Worm (Caenorhabditis elegans) whole organism, young adult: ENCODE data around the gene moma-1.

ENCODE experiments used
- B0336.3 ChIP-seq: fragments of 200-800 bp; sonication (Bioruptor generic); IDR thresholded peaks from 2 replicates; pipeline ENCODE4 v1.3.6; 2022; ENCODE audit warnings: missing genetic modification characterization, missing compliant biosample characterization
- C17E4.6 ChIP-seq: fragments of 200-800 bp; sonication (Bioruptor generic); IDR thresholded peaks from 2 replicates; pipeline ENCODE4 v1.3.6; 2022; ENCODE audit warnings: missing genetic modification reagents, missing genetic modification characterization, missing compliant biosample characterization
- F10E7.11 ChIP-seq: sonication (generic microtip); optimal IDR thresholded peaks from 2 replicates; lab custom pipeline; 2017; ENCODE audit warnings: mild to moderate bottlenecking, missing genetic modification characterization, moderate library complexity, missing compliant biosample characterization
- F33H1.4 ChIP-seq: fragments of 200-800 bp; sonication (Bioruptor generic); IDR thresholded peaks from 2 replicates; pipeline ENCODE4 v1.3.6; 2022; ENCODE audit warnings: missing genetic modification reagents, missing genetic modification characterization, missing compliant biosample characterization
- F39B2.1 ChIP-seq: fragments of 200-800 bp; sonication (Bioruptor generic); IDR thresholded peaks from 2 replicates; pipeline ENCODE4 v1.3.6; 2022; ENCODE audit warnings: missing genetic modification reagents, missing genetic modification characterization, missing compliant biosample characterization
- F55B11.4 ChIP-seq: sonication (generic microtip); optimal IDR thresholded peaks from 2 replicates; lab custom pipeline; 2016; ENCODE audit warnings: missing compliant biosample characterization, missing genetic modification characterization, borderline replicate concordance; ENCODE audit not compliant: insufficient read depth
- K11D2.4 ChIP-seq: fragments of 200-800 bp; sonication (Bioruptor generic); IDR thresholded peaks from 2 replicates; pipeline ENCODE4 v1.3.6; 2022; ENCODE audit warnings: missing genetic modification reagents, missing genetic modification characterization, missing compliant biosample characterization
- T07F8.4 ChIP-seq: sonication (generic microtip); optimal IDR thresholded peaks from 2 replicates; lab custom pipeline; 2016; ENCODE audit warnings: mild to moderate bottlenecking, missing genetic modification characterization, moderate library complexity, missing compliant biosample characterization
- ZK185.1 ChIP-seq: sonication (generic microtip); optimal IDR thresholded peaks from 2 replicates; lab custom pipeline; 2016; ENCODE audit warnings: mild to moderate bottlenecking, missing genetic modification characterization, missing compliant biosample characterization; ENCODE audit not compliant: poor library complexity, severe bottlenecking
- aptf-2 ChIP-seq: fragments of 200-800 bp; sonication (Bioruptor generic); conservative IDR thresholded peaks from 2 replicates; pipeline ENCODE4 v1.3.6; 2022; ENCODE audit warnings: missing genetic modification reagents, missing genetic modification characterization, missing compliant biosample characterization
- aptf-3 ChIP-seq: fragments of 200-800 bp; sonication (Bioruptor generic); IDR thresholded peaks from 2 replicates; pipeline ENCODE4 v1.3.6; 2022; ENCODE audit warnings: missing genetic modification characterization, missing compliant biosample characterization
- atf-7 ChIP-seq: sonication (generic microtip); optimal IDR thresholded peaks from 2 replicates; lab custom pipeline; 2017; ENCODE audit warnings: mild to moderate bottlenecking, missing genetic modification characterization, missing compliant biosample characterization
- bed-2 ChIP-seq: fragments of 200-800 bp; sonication (Bioruptor generic); IDR thresholded peaks from 2 replicates; pipeline ENCODE4 v1.3.6; 2022; ENCODE audit warnings: missing genetic modification reagents, missing genetic modification characterization, missing compliant biosample characterization
- ccch-3 ChIP-seq: fragments of 200-800 bp; sonication (Bioruptor generic); optimal IDR thresholded peaks from 2 replicates; lab custom pipeline; 2018; ENCODE audit warnings: mild to moderate bottlenecking, missing genetic modification characterization, missing compliant biosample characterization
- cebp-1 ChIP-seq, 2 experiments: fragments of 200-800 bp in 1 of 2; sonication (Bioruptor generic) in 1 of 2; sonication (generic microtip) in 1 of 2; IDR thresholded peaks in 1 of 2; optimal IDR thresholded peaks in 1 of 2; 2 replicates each; pipeline versions ENCODE4 v1.3.6 to Lab custom; 2017 to 2022; ENCODE audit warnings: missing compliant biosample characterization in 2 of 2, missing genetic modification characterization in 2 of 2, mild to moderate bottlenecking in 1 of 2, missing genetic modification reagents in 1 of 2, moderate library complexity in 1 of 2
- ceh-40 ChIP-seq: fragments of 200-800 bp; sonication (Bioruptor generic); IDR thresholded peaks from 2 replicates; pipeline ENCODE4 v1.3.6; 2022; ENCODE audit warnings: missing genetic modification characterization, missing compliant biosample characterization
- ceh-79 ChIP-seq: sonication (generic microtip); optimal IDR thresholded peaks from 2 replicates; lab custom pipeline; 2017; ENCODE audit warnings: mild to moderate bottlenecking, missing genetic modification characterization, missing compliant biosample characterization
- ceh-91 ChIP-seq: fragments of 200-800 bp; sonication (Bioruptor generic); IDR thresholded peaks from 2 replicates; pipeline ENCODE4 v1.3.6; 2022; ENCODE audit warnings: missing genetic modification reagents, missing genetic modification characterization, missing compliant biosample characterization
- dpff-1 ChIP-seq: sonication (generic microtip); optimal IDR thresholded peaks from 2 replicates; lab custom pipeline; 2017; ENCODE audit warnings: mild to moderate bottlenecking, missing genetic modification characterization, missing compliant biosample characterization
- egl-18 ChIP-seq: fragments of 200-800 bp; sonication (Bioruptor generic); IDR thresholded peaks from 2 replicates; pipeline ENCODE4 v1.3.6; 2022; ENCODE audit warnings: missing genetic modification reagents, missing genetic modification characterization, missing compliant biosample characterization
- ekl-4 ChIP-seq: fragments of 200-800 bp; sonication (Bioruptor generic); IDR thresholded peaks from 2 replicates; pipeline ENCODE4 v1.3.6; 2022; ENCODE audit warnings: missing genetic modification reagents, missing genetic modification characterization, missing compliant biosample characterization
- ets-4 ChIP-seq: fragments of 200-800 bp; sonication (Bioruptor generic); optimal IDR thresholded peaks from 2 replicates; lab custom pipeline; 2018; ENCODE audit warnings: mild to moderate bottlenecking, missing genetic modification characterization, missing compliant biosample characterization
- fkh-3 ChIP-seq: sonication (generic microtip); optimal IDR thresholded peaks from 2 replicates; lab custom pipeline; 2016; ENCODE audit warnings: mild to moderate bottlenecking, missing genetic modification characterization, missing compliant biosample characterization
- gei-17 ChIP-seq: fragments of 200-800 bp; sonication (Bioruptor generic); optimal IDR thresholded peaks from 2 replicates; lab custom pipeline; 2018; ENCODE audit warnings: mild to moderate bottlenecking, missing genetic modification characterization, missing compliant biosample characterization
- hlh-12 ChIP-seq: sonication (generic microtip); optimal IDR thresholded peaks from 2 replicates; lab custom pipeline; 2016; ENCODE audit warnings: missing genetic modification characterization, missing compliant biosample characterization
- hsf-1 ChIP-seq: fragments of 200-800 bp; sonication (Bioruptor generic); IDR thresholded peaks from 2 replicates; pipeline ENCODE4 v1.3.6; 2022; ENCODE audit warnings: missing genetic modification reagents, missing genetic modification characterization, missing compliant biosample characterization
- lin-26 ChIP-seq: fragments of 200-800 bp; sonication (Bioruptor generic); IDR thresholded peaks from 2 replicates; pipeline ENCODE4 v1.3.6; 2022; ENCODE audit warnings: missing genetic modification reagents, missing genetic modification characterization, missing compliant biosample characterization
- lin-40 ChIP-seq: sonication (generic microtip); optimal IDR thresholded peaks from 2 replicates; lab custom pipeline; 2016; ENCODE audit warnings: missing genetic modification characterization, mild to moderate bottlenecking, missing compliant biosample characterization, missing genotype, missing genetic modification reagents
- lir-1 ChIP-seq: fragments of 200-800 bp; sonication (Bioruptor generic); conservative IDR thresholded peaks from 2 replicates; pipeline ENCODE4 v1.3.6; 2022; ENCODE audit warnings: missing genetic modification reagents, missing genetic modification characterization, missing compliant biosample characterization
- lsl-1 ChIP-seq: fragments of 200-800 bp; sonication (Bioruptor generic); optimal IDR thresholded peaks from 2 replicates; lab custom pipeline; 2018; ENCODE audit warnings: mild to moderate bottlenecking, missing genetic modification characterization, moderate library complexity, missing compliant biosample characterization
- mcd-1 ChIP-seq: fragments of 200-800 bp; sonication (Bioruptor generic); IDR thresholded peaks from 2 replicates; pipeline ENCODE4 v1.3.6; 2022; ENCODE audit warnings: missing genetic modification reagents, missing genetic modification characterization, missing compliant biosample characterization
- nfya-1 ChIP-seq: sonication (generic microtip); optimal IDR thresholded peaks from 2 replicates; lab custom pipeline; 2017; ENCODE audit warnings: antibody characterized with exemption, missing compliant biosample characterization, missing genetic modification characterization, borderline replicate concordance; ENCODE audit not compliant: insufficient read depth
- nhr-80 ChIP-seq: sonication (generic microtip); optimal IDR thresholded peaks from 2 replicates; lab custom pipeline; 2016; ENCODE audit warnings: missing genetic modification characterization, missing compliant biosample characterization
- rcor-1 ChIP-seq: fragments of 200-800 bp; sonication (Bioruptor generic); IDR thresholded peaks from 2 replicates; pipeline ENCODE4 v1.3.6; 2022; ENCODE audit warnings: missing genetic modification reagents, missing genetic modification characterization, missing compliant biosample characterization
- rec-8 ChIP-seq, 2 experiments: sonication (generic microtip); optimal IDR thresholded peaks; 2 replicates each; lab custom pipeline; 2016; ENCODE audit warnings: mild to moderate bottlenecking in 2 of 2, missing genetic modification characterization in 2 of 2, missing genetic modification reagents in 2 of 2, missing genotype in 2 of 2, missing biosample characterization in 1 of 2, missing compliant biosample characterization in 1 of 2, moderate library complexity in 1 of 2
- sea-2 ChIP-seq: fragments of 200-800 bp; sonication (Bioruptor generic); IDR thresholded peaks from 2 replicates; pipeline ENCODE4 v1.3.6; 2022; ENCODE audit warnings: missing genetic modification characterization, missing compliant biosample characterization
- snpc-1.1 ChIP-seq: sonication (generic microtip); optimal IDR thresholded peaks from 2 replicates; lab custom pipeline; 2017; ENCODE audit warnings: missing genetic modification characterization, mild to moderate bottlenecking, missing compliant biosample characterization, antibody characterized with exemption, moderate library complexity, missing genotype, missing genetic modification reagents; ENCODE audit not compliant: insufficient read depth
- snpc-1.3 ChIP-seq: sonication (generic microtip); optimal IDR thresholded peaks from 2 replicates; lab custom pipeline; 2017; ENCODE audit warnings: missing genetic modification characterization, mild to moderate bottlenecking, missing compliant biosample characterization, antibody characterized with exemption, moderate library complexity, missing genotype, missing genetic modification reagents; ENCODE audit not compliant: insufficient read depth
- snpc-4 ChIP-seq, 5 experiments: fragments of 150-350 bp in 1 of 5; sonication (generic microtip) in 4 of 5; optimal IDR thresholded peaks; 2 replicates each; lab custom pipeline; 2014 to 2018; ENCODE audit warnings: missing genetic modification characterization in 5 of 5, missing biosample characterization in 3 of 5, antibody characterized with exemption in 2 of 5, mild to moderate bottlenecking in 2 of 5, missing compliant biosample characterization in 2 of 5, missing genotype in 2 of 5, moderate library complexity in 2 of 5, missing genetic modification reagents in 1 of 5
- tbx-9 ChIP-seq: sonication (generic microtip); optimal IDR thresholded peaks from 2 replicates; lab custom pipeline; 2016; ENCODE audit warnings: borderline replicate concordance, missing genetic modification characterization, inconsistent platforms, missing compliant biosample characterization
- unc-130 ChIP-seq: sonication (generic microtip); optimal IDR thresholded peaks from 2 replicates; lab custom pipeline; 2016; ENCODE audit warnings: missing genetic modification reagents, missing genetic modification characterization, missing compliant biosample characterization
- unc-62 ChIP-seq: fragments of 150-350 bp; optimal IDR thresholded peaks from 2 replicates; lab custom pipeline; 2014; ENCODE audit warnings: missing biosample characterization, missing genetic modification reagents, missing genetic modification characterization
- zfh-2 ChIP-seq: fragments of 200-800 bp; sonication (Bioruptor generic); conservative IDR thresholded peaks from 2 replicates; pipeline ENCODE4 v1.3.6; 2022; ENCODE audit warnings: missing genetic modification reagents, missing genetic modification characterization, missing compliant biosample characterization
- ztf-25 ChIP-seq: fragments of 200-800 bp; sonication (Bioruptor generic); IDR thresholded peaks from 2 replicates; pipeline ENCODE4 v1.3.6; 2022; ENCODE audit warnings: missing genetic modification reagents, missing genetic modification characterization, missing compliant biosample characterization
- ztf-28 ChIP-seq: fragments of 200-800 bp; sonication (Bioruptor generic); IDR thresholded peaks from 2 replicates; pipeline ENCODE4 v1.3.6; 2022; ENCODE audit warnings: missing genetic modification reagents, missing genetic modification characterization, missing compliant biosample characterization

Gene moma-1

DNA sequence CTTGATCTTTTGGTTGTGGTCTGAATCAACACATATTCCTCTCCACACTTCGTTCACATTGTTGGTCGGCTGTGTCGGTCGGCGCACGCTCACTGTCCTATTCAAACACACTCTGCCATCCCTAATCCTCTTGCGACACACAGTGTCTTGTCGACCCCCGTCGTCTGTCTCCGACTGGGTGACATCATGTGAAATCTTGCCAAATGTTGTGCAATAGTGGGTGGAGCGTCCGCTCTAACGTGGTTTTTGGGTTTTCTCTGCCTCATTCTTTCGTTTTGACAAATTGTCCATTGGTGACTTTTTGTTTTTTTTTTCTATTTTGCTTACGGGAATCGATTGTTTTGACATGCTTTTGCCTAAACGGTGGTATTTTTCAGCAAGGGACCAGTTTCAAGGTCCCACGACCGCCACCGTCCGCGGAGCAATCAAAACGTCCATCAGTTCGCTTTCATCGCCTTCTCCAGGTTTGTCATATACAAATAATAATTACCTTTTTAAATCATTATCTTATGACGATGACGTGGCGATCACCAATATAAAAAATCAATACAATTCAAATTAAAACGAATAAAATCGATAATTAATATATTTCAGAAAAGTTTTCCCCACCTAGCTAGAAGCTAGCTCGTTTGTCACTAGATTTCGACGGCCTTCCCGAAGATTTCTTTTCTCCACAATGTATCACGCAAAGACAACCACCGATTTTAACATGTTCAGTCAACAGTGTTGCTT, 18.3 kb downstream of the moma-1 start (continued):
- TF ChIP-seq mcd-1 (GFP tag; lab: Robert Waterston, UW) (peak; percentile 73), B0336.3 (GFP tag; lab: Robert Waterston, UW) (peak; percentile 61; the same call in 1 of the 2 replicates), egl-18 (no peak), ceh-79 (tag; lab: Kevin White, UChicago) (no peak), fkh-3 (tag; lab: Kevin White, UChicago) (no peak), bed-2 (no peak), aptf-3 (GFP tag; lab: Robert Waterston, UW) (no peak), zfh-2 (GFP tag; lab: Robert Waterston, UW) (peak; percentile 92), K11D2.4 (GFP tag; lab: Robert Waterston, UW) (peak; percentile 79), rcor-1 (GFP tag; lab: Robert Waterston, UW) (0 out of 2 replicates have a peak, but pooled peaks have one; percentile 32), gei-17 (GFP tag; lab: Kevin White, UChicago) (no peak), lir-1 (peak; percentile 17; the same call in 1 of the 2 replicates), T07F8.4 (tag; lab: Kevin White, UChicago) (no peak), dpff-1 (tag; lab: Kevin White, UChicago) (no peak), snpc-1.1 (tag; lab: Kevin White, UChicago) (no peak), unc-62 (peak; percentile 82), hsf-1 (GFP tag; lab: Robert Waterston, UW) (0 out of 2 replicates have a peak, but pooled peaks have one; percentile 37), F10E7.11 (tag; lab: Kevin White, UChicago) (no peak), rec-8 (tag; optimal IDR thresholded peaks at IDR 0.05; lab: Kevin White, UChicago) (no peak), tbx-9 (no peak), atf-7 (tag; lab: Kevin White, UChicago) (peak; percentile 98), ceh-91 (GFP tag; lab: Robert Waterston, UW) (no peak), C17E4.6 (GFP tag; lab: Robert Waterston, UW) (no peak), F55B11.4 (tag; lab: Kevin White, UChicago) (no peak), sea-2 (no peak), snpc-4 (GFP tag; optimal IDR thresholded peaks at IDR 0.05; lab: Kevin White, UChicago) (no peak), snpc-4 (tag; optimal IDR thresholded peaks at IDR 0.05; lab: Kevin White, UChicago) (peak in 3 of 4 experiments; percentile 16 to 54 (median 53)), nhr-80 (tag; lab: Kevin White, UChicago) (peak; percentile 95), unc-130 (no peak), F33H1.4 (GFP tag; lab: Robert Waterston, UW) (peak; percentile 39; the same call in 1 of the 2 replicates), snpc-1.3 (tag; lab: Kevin White, UChicago) (no peak), ZK185.1 (tag; lab: Kevin White, UChicago) (peak; percentile 78), ztf-25 (GFP tag; lab: Robert Waterston, UW) (no peak), aptf-2 (GFP tag; lab: Robert Waterston, UW) (no peak), nfya-1 (tag; lab: Kevin White, UChicago) (no peak), hlh-12 (tag; lab: Kevin White, UChicago) (no peak), ceh-40 (GFP tag; lab: Robert Waterston, UW) (no peak), ccch-3 (GFP tag; lab: Kevin White, UChicago) (no peak), lsl-1 (GFP tag; lab: Kevin White, UChicago) (no peak), ets-4 (no peak), lin-40 (peak; percentile 89), cebp-1 (GFP tag; IDR thresholded peaks at IDR 0.05; lab: Robert Waterston, UW) (peak; percentile 98), cebp-1 (tag; optimal IDR thresholded peaks at IDR 0.05; lab: Kevin White, UChicago) (peak; percentile 98), ekl-4 (GFP tag; lab: Robert Waterston, UW) (peak; percentile 81), ztf-28 (GFP tag; lab: Robert Waterston, UW) (no peak), F39B2.1 (no peak), lin-26 (GFP tag; lab: Robert Waterston, UW) (peak; percentile 60; the same call in 1 of the 2 replicates)
